Worm (Caenorhabditis elegans) whole organism, L3 larva: ENCODE data around the gene C45B2.2.

Experiments
- R02D3.7 ChIP-seq: fragments of 150-350 bp; optimal IDR thresholded peaks from 2 replicates; lab custom pipeline; 2014; ENCODE audit warnings: missing biosample characterization, missing genetic modification characterization
- ZK546.5 ChIP-seq: sonication (generic microtip); optimal IDR thresholded peaks from 2 replicates; lab custom pipeline; 2017; ENCODE audit warnings: missing biosample characterization, missing genetic modification characterization
- aly-2 ChIP-seq: fragments of 150-350 bp; optimal IDR thresholded peaks from 2 replicates; lab custom pipeline; 2014; ENCODE audit warnings: missing biosample characterization, missing genetic modification characterization
- ceh-16 ChIP-seq: sonication (generic microtip); optimal IDR thresholded peaks from 2 replicates; lab custom pipeline; 2017; ENCODE audit warnings: missing biosample characterization, missing genetic modification characterization
- ceh-28 ChIP-seq: fragments of 150-350 bp; optimal IDR thresholded peaks from 2 replicates; lab custom pipeline; 2014; ENCODE audit warnings: missing biosample characterization, missing genetic modification reagents, missing genetic modification characterization
- ceh-82 ChIP-seq: fragments of 150-350 bp; optimal IDR thresholded peaks from 2 replicates; lab custom pipeline; 2014; ENCODE audit warnings: missing biosample characterization, missing genetic modification characterization
- ceh-9 ChIP-seq: sonication (generic microtip); optimal IDR thresholded peaks from 2 replicates; lab custom pipeline; 2018; ENCODE audit warnings: missing biosample characterization, missing genetic modification characterization
- daf-12 ChIP-seq: fragments of 150-350 bp; optimal IDR thresholded peaks from 2 replicates; lab custom pipeline; 2014; ENCODE audit warnings: missing biosample characterization, missing genetic modification reagents, missing genetic modification characterization
- egl-27 ChIP-seq: sonication (generic microtip); optimal IDR thresholded peaks from 4 replicates; lab custom pipeline; 2017; ENCODE audit warnings: missing biosample characterization, missing genetic modification reagents, missing genetic modification characterization
- egl-5 ChIP-seq: fragments of 150-350 bp; optimal IDR thresholded peaks from 2 replicates; lab custom pipeline; 2017; ENCODE audit warnings: missing biosample characterization, missing genetic modification reagents, missing genetic modification characterization, inconsistent platforms
- elt-1 ChIP-seq: fragments of 150-350 bp; optimal IDR thresholded peaks from 2 replicates; lab custom pipeline; 2014; ENCODE audit warnings: missing biosample characterization, missing genetic modification characterization
- elt-2 ChIP-seq: sonication (generic microtip); optimal IDR thresholded peaks from 2 replicates; lab custom pipeline; 2016; ENCODE audit warnings: missing genetic modification reagents, mild to moderate bottlenecking, missing genetic modification characterization, missing compliant biosample characterization
- elt-3 ChIP-seq, 3 experiments: fragments of 150-350 bp in 1 of 3; sonication (generic microtip) in 2 of 3; optimal IDR thresholded peaks; 2 replicates in 2 of 3; 4 replicates in 1 of 3; lab custom pipeline; 2014 to 2017; ENCODE audit warnings: missing biosample characterization in 3 of 3, missing genetic modification characterization in 3 of 3
- eor-1 ChIP-seq, 2 experiments: fragments of 150-350 bp; optimal IDR thresholded peaks; 2 replicates each; lab custom pipeline; 2014 to 2018; ENCODE audit warnings: missing biosample characterization in 2 of 2, missing genetic modification characterization in 2 of 2
- fkh-10 ChIP-seq: sonication (generic microtip); optimal IDR thresholded peaks from 2 replicates; lab custom pipeline; 2017; ENCODE audit warnings: missing biosample characterization, missing genetic modification reagents, missing genetic modification characterization
- fkh-2 ChIP-seq: fragments of 150-350 bp; optimal IDR thresholded peaks from 2 replicates; lab custom pipeline; 2014; ENCODE audit warnings: missing biosample characterization, missing genetic modification reagents, missing genetic modification characterization
- fos-1 ChIP-seq: fragments of 150-350 bp; optimal IDR thresholded peaks from 2 replicates; lab custom pipeline; 2014; ENCODE audit warnings: missing biosample characterization, missing genetic modification characterization
- hmg-11 ChIP-seq: sonication (generic microtip); optimal IDR thresholded peaks from 2 replicates; lab custom pipeline; 2016; ENCODE audit warnings: missing genetic modification characterization, missing compliant biosample characterization
- jun-1 ChIP-seq: fragments of 150-350 bp; optimal IDR thresholded peaks from 2 replicates; lab custom pipeline; 2014; ENCODE audit warnings: missing biosample characterization, missing genetic modification reagents, missing genetic modification characterization
- lin-15B ChIP-seq: fragments of 150-350 bp; optimal IDR thresholded peaks from 2 replicates; lab custom pipeline; 2014; ENCODE audit warnings: missing biosample characterization, missing genetic modification characterization
- lin-39 ChIP-seq: fragments of 150-350 bp; optimal IDR thresholded peaks from 2 replicates; lab custom pipeline; 2018; ENCODE audit warnings: missing biosample characterization, missing genetic modification reagents, missing genetic modification characterization
- lsy-12 ChIP-seq: sonication (generic microtip); optimal IDR thresholded peaks from 2 replicates; lab custom pipeline; 2016; ENCODE audit warnings: mild to moderate bottlenecking, missing genetic modification characterization, missing compliant biosample characterization
- mdl-1 ChIP-seq: fragments of 150-350 bp; optimal IDR thresholded peaks from 2 replicates; lab custom pipeline; 2014; ENCODE audit warnings: missing biosample characterization, missing genetic modification characterization
- nfya-1 ChIP-seq: sonication (generic microtip); optimal IDR thresholded peaks from 2 replicates; lab custom pipeline; 2017; ENCODE audit warnings: missing genetic modification characterization, mild to moderate bottlenecking, missing compliant biosample characterization, antibody characterized with exemption, moderate library complexity; ENCODE audit not compliant: insufficient read depth
- nhr-23 ChIP-seq: fragments of 150-350 bp; optimal IDR thresholded peaks from 2 replicates; lab custom pipeline; 2014; ENCODE audit warnings: missing biosample characterization, missing genetic modification reagents, missing genetic modification characterization
- nhr-25 ChIP-seq: sonication (generic microtip); optimal IDR thresholded peaks from 2 replicates; lab custom pipeline; 2017; ENCODE audit warnings: missing biosample characterization, missing genetic modification characterization
- nhr-28 ChIP-seq: fragments of 150-350 bp; optimal IDR thresholded peaks from 2 replicates; lab custom pipeline; 2014; ENCODE audit warnings: missing biosample characterization, missing genetic modification characterization
- nhr-43 ChIP-seq: sonication (generic microtip); optimal IDR thresholded peaks from 2 replicates; lab custom pipeline; 2016; ENCODE audit warnings: mild to moderate bottlenecking, missing genetic modification characterization, missing compliant biosample characterization; ENCODE audit not compliant: poor library complexity, severe bottlenecking
- nhr-77 ChIP-seq: fragments of 150-350 bp; optimal IDR thresholded peaks from 2 replicates; lab custom pipeline; 2014; ENCODE audit warnings: missing biosample characterization, missing genetic modification characterization
- pha-4 ChIP-seq: fragments of 150-350 bp; optimal IDR thresholded peaks from 2 replicates; lab custom pipeline; 2014; ENCODE audit warnings: missing biosample characterization, missing genetic modification reagents, missing genetic modification characterization
- sea-2 ChIP-seq: fragments of 150-350 bp; sonication (generic microtip); optimal IDR thresholded peaks from 4 replicates; lab custom pipeline; 2014; ENCODE audit warnings: missing biosample characterization, missing genetic modification reagents, missing genetic modification characterization
- skn-1 ChIP-seq: fragments of 150-350 bp; optimal IDR thresholded peaks from 2 replicates; lab custom pipeline; 2014; ENCODE audit warnings: missing biosample characterization, missing genetic modification characterization
- snpc-4 ChIP-seq: fragments of 150-350 bp; optimal IDR thresholded peaks from 2 replicates; lab custom pipeline; 2014; ENCODE audit warnings: missing biosample characterization, missing genetic modification characterization
- tbx-2 ChIP-seq: sonication (generic microtip); optimal IDR thresholded peaks from 2 replicates; lab custom pipeline; 2016; ENCODE audit warnings: mild to moderate bottlenecking, missing genetic modification characterization, missing compliant biosample characterization
- unc-39 ChIP-seq: sonication (generic microtip); optimal IDR thresholded peaks from 4 replicates; lab custom pipeline; 2017; ENCODE audit warnings: missing biosample characterization, missing genetic modification characterization
- unc-62 ChIP-seq: fragments of 150-350 bp; sonication (generic microtip); optimal IDR thresholded peaks from 4 replicates; lab custom pipeline; 2014; ENCODE audit warnings: missing biosample characterization, missing genetic modification reagents, missing genetic modification characterization
- zag-1 ChIP-seq: fragments of 150-350 bp; optimal IDR thresholded peaks from 2 replicates; lab custom pipeline; 2014; ENCODE audit warnings: missing biosample characterization, missing genetic modification characterization
- ztf-4 ChIP-seq: fragments of 150-350 bp; optimal IDR thresholded peaks from 2 replicates; lab custom pipeline; 2014; ENCODE audit warnings: missing biosample characterization, missing genetic modification characterization

Gene C45B2.2

ce11 chrX:6075209-6075608 lies 9.3 kb upstream of the C45B2.2 start, which contains the start of gene lgc-58:
Gene lgc-58, plus strand, starts transcription at chrX:6075509.
- TF ChIP-seq zag-1 (tag; lab: Kevin White, UChicago) (no peak), nhr-23 (tag; lab: Kevin White, UChicago) (no peak), snpc-4 (tag; lab: Kevin White, UChicago) (no peak), R02D3.7 (no peak), lin-39 (no peak), sea-2 (no peak), fkh-10 (GFP tag; lab: Kevin White, UChicago) (no peak), hmg-11 (tag; lab: Kevin White, UChicago) (no peak), lsy-12 (tag; lab: Kevin White, UChicago) (no peak), ztf-4 (tag; lab: Kevin White, UChicago) (no peak), pha-4 (tag; lab: Kevin White, UChicago) (no peak), nhr-77 (tag; lab: Kevin White, UChicago) (no peak)
- TF ChIP-seq, all 47 proteins: peak for 0

- TF ChIP-seq ceh-9 (tag; lab: Kevin White, UChicago) (no peak), ceh-16 (no peak), skn-1 (tag; lab: Kevin White, UChicago) (no peak), fkh-2 (no peak), nhr-23 (tag; lab: Kevin White, UChicago) (peak; percentile 47), nhr-77 (tag; lab: Kevin White, UChicago) (no peak), elt-2 (tag; lab: Kevin White, UChicago) (peak; percentile 34), elt-3 (tag; optimal IDR thresholded peaks at IDR 0.05; lab: Kevin White, UChicago) (peak in 1 of 3 experiments; percentile 7), ceh-28 (tag; lab: Kevin White, UChicago) (peak; percentile 14)
Observed at ce11 chrX:6081793-6082192, 2.7 kb upstream of the C45B2.2 start.

DNA sequence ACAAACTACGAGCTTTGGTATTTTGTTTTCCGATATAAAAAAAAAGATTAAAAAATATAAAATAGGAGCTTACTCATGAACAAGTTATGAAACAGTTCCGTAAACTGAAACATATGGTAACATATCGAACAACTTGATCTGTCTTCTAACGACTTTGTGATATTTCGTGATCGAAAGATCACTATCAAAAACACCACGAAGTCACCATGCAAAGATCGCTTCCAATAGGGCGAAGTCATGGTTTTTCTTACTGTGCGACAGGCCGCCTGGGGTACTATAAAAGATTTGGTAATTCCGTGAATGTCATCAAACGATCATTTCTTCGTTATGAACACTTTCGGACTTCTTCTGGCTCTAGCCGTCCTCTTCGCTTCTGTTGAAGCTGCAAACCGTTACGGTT lies 1.9 kb upstream of the C45B2.2 start, which contains the start of gene C45B2.3:
Gene C45B2.3, plus strand, starts transcription at position 301 of the 400 bp plus-strand sequence.
- TF ChIP-seq ceh-28 (tag; lab: Kevin White, UChicago) (no peak), nhr-77 (tag; lab: Kevin White, UChicago) (no peak), lin-15B (tag; lab: Kevin White, UChicago) (no peak), skn-1 (tag; lab: Kevin White, UChicago) (no peak), tbx-2 (tag; lab: Kevin White, UChicago) (no peak), unc-62 (no peak)
- TF ChIP-seq, all 47 proteins: peak for 0

- TF ChIP-seq ZK546.5 (tag; lab: Kevin White, UChicago) (no peak), elt-1 (no peak), nhr-43 (no peak), eor-1 (tag; optimal IDR thresholded peaks at IDR 0.05; lab: Kevin White, UChicago) (no peak), lsy-12 (tag; lab: Kevin White, UChicago) (no peak), egl-27 (tag; lab: Kevin White, UChicago) (no peak), fkh-2 (no peak), ztf-4 (tag; lab: Kevin White, UChicago) (no peak), unc-39 (tag; lab: Kevin White, UChicago) (no peak), hmg-11 (tag; lab: Kevin White, UChicago) (no peak), nfya-1 (tag; lab: Kevin White, UChicago) (no peak), nhr-77 (tag; lab: Kevin White, UChicago) (no peak), fos-1 (no peak), sea-2 (no peak), nhr-28 (tag; lab: Kevin White, UChicago) (no peak), daf-12 (tag; lab: Kevin White, UChicago) (no peak)
- TF ChIP-seq, all 47 proteins: peak for 0
Observed at ce11 chrX:6085824-6086223, 1.3 kb downstream of the C45B2.2 start, which contains the start of gene C45B2.1. Gene C45B2.1, plus strand, starts transcription at chrX:6086124.

- TF ChIP-seq lsy-12 (tag; lab: Kevin White, UChicago) (no peak), nhr-77 (tag; lab: Kevin White, UChicago) (no peak), nhr-25 (tag; lab: Kevin White, UChicago) (no peak), tbx-2 (tag; lab: Kevin White, UChicago) (no peak), egl-27 (tag; lab: Kevin White, UChicago) (no peak), elt-2 (tag; lab: Kevin White, UChicago) (no peak), lin-15B (tag; lab: Kevin White, UChicago) (no peak), ceh-82 (tag; lab: Kevin White, UChicago) (no peak), jun-1 (no peak), mdl-1 (tag; lab: Kevin White, UChicago) (no peak), ceh-28 (tag; lab: Kevin White, UChicago) (no peak), R02D3.7 (no peak), sea-2 (no peak), fos-1 (no peak), nhr-43 (no peak), elt-3 (tag; optimal IDR thresholded peaks at IDR 0.05; lab: Kevin White, UChicago) (no peak), nfya-1 (tag; lab: Kevin White, UChicago) (no peak), egl-5 (tag; lab: Kevin White, UChicago) (no peak), aly-2 (tag; lab: Kevin White, UChicago) (no peak), ztf-4 (tag; lab: Kevin White, UChicago) (no peak)
- TF ChIP-seq, all 47 proteins: peak for 0
Observed at ce11 chrX:6087676-6088075, 3.1 kb downstream of the C45B2.2 start, which contains the start of gene C45B2.8. Gene C45B2.8, plus strand, starts transcription at chrX:6087976.
